Fruit fly (Drosophila melanogaster): ENCODE results near the gene homer.

homer gene

DNA sequence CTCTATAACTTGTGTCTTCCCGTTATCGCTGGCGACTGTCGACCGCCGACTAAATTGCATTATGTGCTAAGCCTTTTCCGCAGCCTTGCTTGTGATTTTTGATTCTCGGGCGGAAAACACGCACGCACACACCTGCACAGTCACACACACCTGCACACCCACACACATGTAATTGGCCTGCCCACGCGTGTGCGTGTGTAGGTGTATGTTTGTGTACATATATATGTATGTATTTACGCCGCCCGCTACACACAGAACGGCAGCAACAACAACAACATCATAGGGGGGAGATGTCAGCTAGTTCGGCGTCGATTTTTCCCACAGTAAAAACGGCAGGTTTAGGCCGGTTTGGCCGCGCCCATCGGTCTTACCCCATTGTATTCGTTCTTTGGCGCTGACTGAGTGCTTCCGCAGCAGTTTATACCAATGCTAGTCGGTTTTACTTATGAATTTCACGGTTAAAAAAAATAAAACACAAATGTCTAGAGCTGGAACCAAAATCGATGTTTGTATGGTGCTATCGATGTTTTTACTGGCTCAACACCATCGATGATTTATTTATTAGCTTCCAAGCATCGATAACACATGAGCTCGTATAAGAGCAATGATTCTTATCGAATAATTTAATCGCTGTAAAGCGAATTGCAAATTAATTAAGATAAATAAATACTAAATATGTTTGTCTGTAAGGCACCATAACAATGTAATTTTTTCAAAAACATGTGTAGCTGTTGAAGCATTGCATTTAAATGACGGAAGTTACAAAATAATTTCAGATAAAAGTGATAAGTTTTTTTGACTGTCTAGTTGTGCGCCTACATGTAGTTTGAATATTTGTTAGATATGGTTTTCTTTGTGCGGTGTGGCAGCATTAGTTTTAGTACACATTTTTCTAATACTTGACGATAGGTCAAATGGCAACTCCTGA lies at the start of gene homer:
homer (minus strand) TSS at position 538 of the 928 bp plus-strand sequence.
- TF ChIP-seq CG17801 (GFP tag; optimal IDR thresholded peaks at IDR 0.05; ENCODE audit: partially characterized antibody), result no peak

DNA sequence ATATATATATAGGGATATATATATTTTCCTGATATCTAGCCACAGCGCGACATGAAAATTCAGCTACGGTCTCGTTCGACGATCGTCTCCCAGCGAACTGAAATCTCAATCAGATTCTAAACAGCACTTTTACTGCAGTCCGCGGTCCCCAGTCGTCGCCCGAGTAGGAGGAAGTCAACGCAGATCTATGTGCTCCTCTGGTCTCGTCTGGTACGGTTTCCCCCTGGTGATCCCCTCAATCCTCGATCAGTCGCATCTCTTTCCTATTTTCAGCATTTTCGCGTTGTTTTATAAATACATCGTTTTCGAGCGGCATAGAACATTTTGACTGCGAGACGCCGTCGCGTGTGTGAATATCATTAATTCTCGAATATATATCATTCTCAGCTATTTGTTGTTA lies 49.5 kb upstream of the homer start, which contains the start of gene LUBEL:
LUBEL (minus strand) TSS at position 101 of the 400 bp plus-strand sequence.
- TF ChIP-seq CG17801 (GFP tag; optimal IDR thresholded peaks at IDR 0.05; ENCODE audit: partially characterized antibody), result no peak

DNA sequence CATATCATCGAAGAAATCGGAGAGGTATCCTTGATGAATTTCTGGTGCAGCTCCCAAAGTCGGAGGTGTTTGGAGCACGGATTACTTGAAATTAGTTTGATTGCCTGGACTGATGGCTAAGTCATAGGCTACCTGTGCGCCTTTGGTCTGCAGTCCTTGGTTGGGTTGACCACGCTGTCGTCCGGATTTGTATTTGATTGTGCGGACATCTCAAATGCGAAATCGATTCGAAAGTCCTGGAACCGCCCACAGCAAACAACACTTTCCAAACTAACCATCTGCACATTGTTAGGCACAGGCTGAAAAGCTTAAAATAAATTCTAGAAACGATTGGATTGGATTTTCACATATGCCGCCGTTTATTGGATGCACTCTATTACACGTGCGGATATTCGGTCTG lies 36.4 kb upstream of the homer start, which contains the start of gene CG11322:
CG11322 (minus strand) TSS at position 101 of the 400 bp plus-strand sequence.
- TF ChIP-seq CG17801 (GFP tag; optimal IDR thresholded peaks at IDR 0.05; ENCODE audit: partially characterized antibody), result no peak

DNA sequence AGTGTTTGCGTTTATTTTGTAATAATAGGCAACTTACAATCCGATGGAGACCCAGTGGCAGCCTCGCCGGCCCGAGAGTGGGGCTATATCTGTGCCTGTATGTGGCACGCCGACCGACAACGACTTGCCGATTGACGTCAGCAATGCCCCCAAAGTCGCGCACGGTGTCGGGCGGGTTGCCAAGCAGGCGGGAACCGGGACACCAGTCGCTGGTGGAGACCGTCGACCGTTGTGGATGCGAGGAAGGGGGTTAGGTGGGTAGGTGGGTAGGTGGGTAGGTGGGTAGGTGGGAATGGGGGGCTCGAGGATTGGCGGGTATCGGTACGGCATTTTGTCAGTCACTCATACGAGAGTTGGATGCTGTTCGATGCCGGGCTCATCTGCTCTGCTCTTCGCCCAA lies 27.9 kb upstream of the homer start:
- TF ChIP-seq CG17801 (GFP tag; optimal IDR thresholded peaks at IDR 0.05; ENCODE audit: partially characterized antibody), result no peak

DNA sequence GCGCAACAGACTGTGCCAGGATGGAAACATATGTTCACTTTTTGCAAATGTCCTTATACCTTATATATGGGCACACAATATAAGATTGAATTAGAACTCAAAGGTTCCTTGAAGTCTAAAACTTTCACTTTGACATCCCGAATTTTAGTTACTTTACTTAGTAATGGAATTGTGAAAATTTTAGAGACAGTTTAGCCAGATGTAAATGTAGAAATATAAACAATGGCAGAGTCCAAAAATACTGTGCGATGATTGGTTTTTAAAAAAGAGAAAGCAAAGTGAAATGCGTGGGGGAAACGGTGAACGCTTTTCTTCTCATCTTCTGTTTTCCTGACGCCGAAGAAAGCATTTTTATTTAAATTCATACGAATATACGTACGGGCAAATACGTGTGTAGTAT lies 24.7 kb upstream of the homer start, which contains the start of gene CG44271:
CG44271 (minus strand) TSS at position 101 of the 400 bp plus-strand sequence.
- no peak for TF ChIP-seq CG17801 (GFP tag; optimal IDR thresholded peaks at IDR 0.05; ENCODE audit: partially characterized antibody)

DNA sequence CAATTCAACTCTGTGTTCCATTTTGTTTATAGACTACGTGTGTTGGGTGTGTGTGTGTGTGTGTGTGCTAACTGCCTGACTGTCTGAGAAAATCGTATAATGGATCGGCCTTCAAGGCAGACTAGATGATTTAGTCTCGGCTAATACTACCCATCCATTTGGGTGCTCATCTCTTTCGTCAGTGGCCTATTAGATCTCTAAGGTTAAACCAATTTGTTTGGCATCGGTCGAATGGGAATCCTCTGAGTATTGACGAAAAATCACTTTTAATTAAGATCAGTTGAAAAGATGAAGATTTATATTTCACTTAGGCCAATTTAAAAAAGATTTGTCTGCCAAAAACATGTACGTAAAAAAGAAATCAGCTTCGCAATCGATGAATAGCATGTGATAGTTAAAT lies 22.4 kb upstream of the homer start, which contains the start of gene CG31910:
CG31910 (minus strand) TSS at position 101 of the 400 bp plus-strand sequence.
- TF ChIP-seq CG17801 (GFP tag; optimal IDR thresholded peaks at IDR 0.05; ENCODE audit: partially characterized antibody), result no peak

DNA sequence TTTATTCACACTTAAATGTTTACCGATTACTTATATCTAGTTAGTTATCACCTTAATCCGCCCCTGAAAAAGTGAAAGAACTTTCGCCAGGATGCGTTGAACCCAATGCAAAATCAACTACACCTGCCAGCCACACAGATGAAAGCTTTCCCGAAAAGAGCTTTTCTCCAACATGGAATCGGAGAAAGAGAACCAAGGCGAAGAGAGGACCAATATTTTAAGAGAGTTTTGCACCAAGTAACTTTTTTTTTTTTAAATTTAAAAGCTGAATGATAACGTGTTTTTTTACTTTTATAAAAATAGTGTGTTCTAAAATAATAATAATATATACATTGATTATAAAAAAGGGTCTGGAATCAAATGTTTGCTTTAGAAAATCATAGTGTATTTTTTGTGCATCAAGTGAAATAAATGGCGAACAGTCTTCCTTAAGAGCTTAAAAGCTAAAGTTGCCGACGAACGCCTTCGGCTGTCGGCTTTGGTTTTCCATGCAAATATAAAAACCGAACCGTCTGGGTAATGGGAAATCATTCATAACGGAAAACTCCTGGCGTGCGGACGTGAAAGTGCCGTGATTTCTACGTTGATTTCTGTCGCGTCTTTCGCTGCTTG lies 18.9 kb upstream of the homer start, which contains the start of gene meng:
meng (plus strand) TSS at position 523 of the 612 bp plus-strand sequence.
- no peak for TF ChIP-seq CG17801 (GFP tag; optimal IDR thresholded peaks at IDR 0.05; ENCODE audit: partially characterized antibody)

DNA sequence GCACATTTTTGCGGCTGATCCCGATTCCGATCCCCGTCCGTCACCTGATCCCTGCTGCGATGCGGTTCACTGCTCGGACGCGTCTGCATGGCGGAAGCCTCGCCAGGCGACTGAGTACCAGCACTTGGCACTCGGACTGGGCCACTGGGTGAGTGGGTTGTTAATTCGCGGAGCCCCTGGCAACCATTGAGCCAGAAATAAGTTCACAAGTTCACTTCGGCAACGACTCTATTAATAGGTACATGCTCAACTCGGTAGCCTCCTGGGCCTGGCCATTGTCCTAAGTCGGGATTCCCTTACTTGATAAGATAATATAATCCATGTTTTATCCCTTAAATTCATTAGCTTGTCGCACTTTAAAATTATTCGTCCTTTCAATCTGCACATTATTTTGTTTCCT lies 16.9 kb upstream of the homer start, which contains the start of gene TTLL3A:
TTLL3A (minus strand) TSS at position 101 of the 400 bp plus-strand sequence.
- no peak for TF ChIP-seq CG17801 (GFP tag; optimal IDR thresholded peaks at IDR 0.05; ENCODE audit: partially characterized antibody)

DNA sequence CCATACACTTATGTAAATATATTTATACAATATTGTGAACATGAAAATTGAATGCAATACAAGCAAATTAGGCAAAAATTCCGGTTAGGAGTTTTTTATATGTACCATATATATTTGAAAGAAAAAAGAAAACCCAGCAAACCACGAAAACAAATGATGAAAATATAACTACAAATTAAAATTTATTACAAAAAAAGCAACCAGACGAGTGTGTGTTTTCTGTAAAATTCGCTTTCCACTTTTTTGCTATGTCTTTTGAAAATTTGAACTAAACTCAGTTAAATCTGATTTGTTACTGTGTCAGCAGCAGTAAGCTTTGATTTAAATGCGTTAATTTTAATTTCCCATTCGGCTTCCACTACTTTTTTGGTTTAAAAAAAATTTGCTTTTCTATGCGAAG lies 9.4 kb upstream of the homer start, which contains the start of gene TTLL3B:
TTLL3B (plus strand) TSS at position 301 of the 400 bp plus-strand sequence.
- no peak for TF ChIP-seq CG17801 (GFP tag; optimal IDR thresholded peaks at IDR 0.05; ENCODE audit: partially characterized antibody)

DNA sequence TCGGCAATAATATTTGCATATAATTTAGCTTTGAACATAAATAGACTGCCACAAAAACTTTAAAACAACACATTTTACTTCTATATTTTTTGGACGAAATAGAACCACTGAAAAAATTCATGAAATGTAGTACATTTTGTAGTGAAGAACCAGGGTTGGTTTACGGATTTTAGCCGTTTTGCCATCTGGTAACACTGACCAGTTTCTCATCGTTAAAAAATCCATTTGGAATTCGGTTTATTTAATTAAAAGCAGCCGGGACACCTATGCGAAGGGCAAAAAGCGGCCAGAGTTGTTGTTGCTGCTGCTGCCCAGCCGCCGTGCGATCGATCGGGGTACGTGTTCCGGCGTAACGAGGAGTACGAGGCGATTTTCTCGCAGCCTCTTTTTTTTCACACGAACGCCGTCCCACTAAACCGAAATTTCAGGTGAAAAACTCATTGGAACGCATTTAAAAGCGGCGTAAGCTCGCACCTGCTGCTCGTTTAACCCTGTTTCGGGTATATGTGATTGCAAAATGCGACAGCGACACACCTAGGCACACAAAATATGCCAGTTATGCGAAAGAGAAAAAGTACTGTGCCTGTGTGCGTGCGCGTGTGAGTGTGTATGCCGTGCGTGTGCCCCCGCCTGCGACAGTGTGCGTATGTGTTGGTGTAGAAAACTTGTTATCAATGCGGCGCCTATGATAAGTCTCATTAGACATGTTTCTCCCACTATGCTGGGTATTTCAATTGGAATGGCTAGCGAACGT lies 768 bp upstream of the homer start, which contains the start of gene Liprin-alpha:
Liprin-alpha (plus strand) TSS at position 154 of the 754 bp plus-strand sequence.
- TF ChIP-seq CG17801 (GFP tag; optimal IDR thresholded peaks at IDR 0.05; ENCODE audit: partially characterized antibody), result no peak

DNA sequence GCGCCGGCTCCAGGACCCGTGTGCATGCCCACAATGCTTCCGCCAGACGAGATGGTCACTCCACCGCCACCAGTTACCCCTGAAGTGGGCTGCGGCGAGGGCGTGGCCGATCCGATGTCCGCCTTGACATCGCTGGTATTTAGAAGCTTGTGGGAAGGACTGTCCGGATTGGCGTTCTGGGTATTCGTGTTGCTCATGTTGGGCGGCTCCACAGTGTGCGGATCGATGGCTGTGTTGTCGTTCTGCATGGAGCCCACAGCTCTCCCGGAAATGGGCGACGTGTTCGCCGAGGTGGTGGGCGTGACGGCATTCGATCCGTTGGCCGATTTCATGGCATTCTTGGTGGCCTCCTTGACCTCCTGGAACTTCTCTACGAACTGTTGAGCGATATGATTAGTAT lies 1.4 kb downstream of the homer start:
- TF ChIP-seq CG17801 (GFP tag; optimal IDR thresholded peaks at IDR 0.05; ENCODE audit: partially characterized antibody), result no peak

DNA sequence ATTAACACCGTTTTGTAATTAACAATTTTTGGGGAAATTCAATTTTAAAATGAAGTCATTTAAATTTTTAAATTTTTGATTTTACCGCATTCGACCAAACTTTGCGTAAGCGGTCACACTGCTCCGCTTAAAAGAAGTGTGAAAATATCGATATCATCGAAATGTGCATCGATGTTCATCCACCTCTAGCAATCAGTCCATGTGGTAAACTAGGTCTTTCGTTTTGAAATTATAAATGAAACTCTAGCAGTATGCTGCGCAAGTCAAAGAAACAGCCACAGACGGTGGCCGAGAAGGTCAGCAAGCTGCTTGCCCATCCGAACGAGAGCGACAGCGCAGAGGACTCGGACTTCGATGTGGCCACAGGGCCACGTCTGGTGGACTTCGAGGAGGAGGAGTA lies 5.7 kb downstream of the homer start, which contains the start of gene Aatf:
Aatf (plus strand) TSS at position 166 of the 400 bp plus-strand sequence.
- peak; percentile 44 for TF ChIP-seq CG17801 (GFP tag; optimal IDR thresholded peaks at IDR 0.05; ENCODE audit: partially characterized antibody)

DNA sequence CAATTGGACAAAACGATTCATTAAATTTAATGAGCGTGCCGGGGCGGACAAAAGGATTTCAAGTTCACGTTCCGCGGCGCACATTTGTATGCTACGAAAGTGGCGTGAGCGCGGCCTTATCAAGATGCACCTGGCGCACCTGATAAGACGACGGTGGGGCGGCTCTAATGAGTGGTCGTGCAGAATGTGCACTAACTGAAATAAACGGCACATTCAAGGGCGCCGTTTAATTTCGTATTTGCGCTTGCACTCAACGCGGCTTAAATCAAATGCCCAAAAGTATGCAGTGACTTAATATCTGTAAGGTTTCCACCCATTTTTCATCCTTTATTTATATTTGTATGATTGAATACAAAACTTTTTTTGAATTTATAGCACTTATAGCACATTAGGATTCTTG lies 6.2 kb downstream of the homer start:
- TF ChIP-seq CG17801 (GFP tag; optimal IDR thresholded peaks at IDR 0.05; ENCODE audit: partially characterized antibody), result no peak

DNA sequence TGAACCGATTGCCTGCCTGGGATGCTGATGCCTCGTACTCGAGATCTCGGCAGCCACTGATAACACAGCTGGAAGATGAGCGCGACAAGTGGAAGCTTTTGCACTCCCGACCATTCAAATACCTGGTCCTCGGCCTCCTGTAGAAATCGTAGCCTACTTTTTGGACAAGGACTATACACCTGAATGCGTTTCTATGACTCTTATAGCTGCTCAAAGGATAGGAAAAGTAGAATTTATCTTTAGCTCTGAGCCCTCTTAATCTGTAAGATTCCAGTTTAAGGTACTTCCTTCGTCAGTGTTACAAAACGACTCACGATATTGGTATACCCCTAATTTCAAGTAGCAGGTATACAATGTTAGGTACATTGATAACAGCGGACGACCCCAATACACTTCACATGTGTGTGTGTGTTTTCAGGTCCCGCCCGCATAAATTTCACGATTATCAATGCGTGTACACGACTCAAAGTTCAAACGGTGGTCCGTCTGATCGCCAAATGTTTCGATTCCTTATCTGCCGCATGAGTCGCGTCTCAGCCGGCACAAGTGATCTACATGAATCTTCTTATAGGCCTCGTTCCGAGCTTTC lies 6.9 kb downstream of the homer start, which contains the start of gene AkhR:
AkhR (minus strand) TSS at position 5 of the 589 bp plus-strand sequence.
- TF ChIP-seq CG17801 (GFP tag; optimal IDR thresholded peaks at IDR 0.05; ENCODE audit: partially characterized antibody), result no peak

Measured in ovary, adult (tissue).